Fruit fly (Drosophila melanogaster): ENCODE measurements around the gene CG18558.
A peak's percentile ranks its signal among the peaks of the same experiment; 100 is the strongest.

The CG18558 gene

dm6 chr2L:2856960-2857584 is 12.8 kb upstream of the CG18558 start, which contains the start of gene CG2991 (continued):
- TF ChIP-seq Doc3 (GFP tag; IDR thresholded peaks at IDR 0.05; ENCODE audit: partially characterized antibody) = peak; percentile 74
- peak; percentile 19 for TF ChIP-seq Deaf1 (tag; optimal IDR thresholded peaks at IDR 0.05)
- TF ChIP-seq ro (GFP tag; IDR thresholded peaks at IDR 0.05) = no peak
- peak; percentile 36; the same call in 1 of the 3 replicates for TF ChIP-seq CG34422 (GFP tag; IDR thresholded peaks at IDR 0.05)
- peak; percentile 13 for TF ChIP-seq dmrt11E (tag; optimal IDR thresholded peaks at IDR 0.05)
- peak; percentile 38; the same call in 1 of the 2 replicates for TF ChIP-seq CG2129 (GFP tag; IDR thresholded peaks at IDR 0.05; ENCODE audit: partially characterized antibody)
- no peak for TF ChIP-seq eyg (GFP tag; optimal IDR thresholded peaks at IDR 0.05)
- TF ChIP-seq CG17612 (GFP tag; IDR thresholded peaks at IDR 0.05) = no peak
- TF ChIP-seq CG11695 (GFP tag; IDR thresholded peaks at IDR 0.05) = no peak
- TF ChIP-seq Lhr (GFP tag; optimal IDR thresholded peaks at IDR 0.05) = peak; percentile 43
- 0 out of 3 replicates have a peak, but pooled peaks have one; percentile 21 for TF ChIP-seq Dbx (GFP tag; IDR thresholded peaks at IDR 0.05)
- peak; percentile 82 for TF ChIP-seq sd (tag; optimal IDR thresholded peaks at IDR 0.05)
- TF ChIP-seq tio (GFP tag; optimal IDR thresholded peaks at IDR 0.05) = no peak
- no peak for TF ChIP-seq CG14965 (GFP tag; optimal IDR thresholded peaks at IDR 0.05; ENCODE audit: borderline replicate concordance)
- TF ChIP-seq Oli (tag; optimal IDR thresholded peaks at IDR 0.05) = no peak
- no peak for TF ChIP-seq CG7928 (GFP tag; optimal IDR thresholded peaks at IDR 0.05)
- TF ChIP-seq hb (GFP tag; IDR thresholded peaks at IDR 0.05; ENCODE audit: partially characterized antibody) = peak; percentile 53; the same call in 1 of the 3 replicates
- TF ChIP-seq CG7839 (tag; optimal IDR thresholded peaks at IDR 0.05) = peak; percentile 7
- no peak for TF ChIP-seq usp (GFP tag; optimal IDR thresholded peaks at IDR 0.05)
- no peak for TF ChIP-seq CG7271 (tag; optimal IDR thresholded peaks at IDR 0.05)
- peak; percentile 60 for TF ChIP-seq CG14710 (tag; optimal IDR thresholded peaks at IDR 0.05)
- TF ChIP-seq lab (GFP tag; optimal IDR thresholded peaks at IDR 0.05) = peak; percentile 36
- TF ChIP-seq zfh1 (GFP tag; IDR thresholded peaks at IDR 0.05) = no peak
- TF ChIP-seq sob (GFP tag; IDR thresholded peaks at IDR 0.05) = peak; percentile 57
- no peak for TF ChIP-seq CG6813 (GFP tag; optimal IDR thresholded peaks at IDR 0.05)
- no peak for TF ChIP-seq CG11085 (GFP tag; IDR thresholded peaks at IDR 0.05)
- no peak; the same call in 1 of the 2 replicates for TF ChIP-seq CG4360 (GFP tag; IDR thresholded peaks at IDR 0.05)
- TF ChIP-seq CG7987 (GFP tag; optimal IDR thresholded peaks at IDR 0.05) = peak; percentile 36
- no peak for TF ChIP-seq org-1 (GFP tag; optimal IDR thresholded peaks at IDR 0.05)
- peak; percentile 59; the same call in 2 of the 3 replicates for TF ChIP-seq vnd (GFP tag; IDR thresholded peaks at IDR 0.05; ENCODE audit: partially characterized antibody)
- no peak for TF ChIP-seq ap (GFP tag; IDR thresholded peaks at IDR 0.05)
- no peak for TF ChIP-seq Oaz (GFP tag; IDR thresholded peaks at IDR 0.05)
- no peak for TF ChIP-seq sisA (GFP tag; IDR thresholded peaks at IDR 0.05)
- no peak for TF ChIP-seq Ssrp (tag; optimal IDR thresholded peaks at IDR 0.05)
- peak; percentile 61 for TF ChIP-seq CG12299 (tag; optimal IDR thresholded peaks at IDR 0.05)
- no peak for TF ChIP-seq Mes4 (GFP tag; optimal IDR thresholded peaks at IDR 0.05)
- TF ChIP-seq CG9797 (GFP tag; optimal IDR thresholded peaks at IDR 0.05) = peak; percentile 98
- peak; percentile 12 for TF ChIP-seq CG2678 (tag; optimal IDR thresholded peaks at IDR 0.05)
- peak; percentile 59 for TF ChIP-seq Rfx (GFP tag; IDR thresholded peaks at IDR 0.05)
- no peak for TF ChIP-seq CG11456 (GFP tag; IDR thresholded peaks at IDR 0.05)
- peak; percentile 16 for TF ChIP-seq CG12104 (GFP tag; optimal IDR thresholded peaks at IDR 0.05)
- peak in 1 of 2 experiments; percentile 28 for TF ChIP-seq Eip74EF (GFP tag; optimal IDR thresholded peaks at IDR 0.05)
- peak; percentile 55 for TF ChIP-seq lbe (GFP tag; optimal IDR thresholded peaks at IDR 0.05)
- TF ChIP-seq twi (tag; optimal IDR thresholded peaks at IDR 0.05) = no peak
- no peak for TF ChIP-seq repo (GFP tag; optimal IDR thresholded peaks at IDR 0.05)
- peak; percentile 40 for TF ChIP-seq Max (GFP tag; optimal IDR thresholded peaks at IDR 0.05)
- peak; percentile 54 for TF ChIP-seq mam (GFP tag; optimal IDR thresholded peaks at IDR 0.05)
- TF ChIP-seq sug (tag; optimal IDR thresholded peaks at IDR 0.05) = peak; percentile 63
- no peak for TF ChIP-seq CG6765 (GFP tag; optimal IDR thresholded peaks at IDR 0.05)
